Fruit fly (Drosophila melanogaster): ENCODE measurements around the gene Sfp96F.
A peak's percentile ranks its signal among the peaks of the same experiment; 100 is the strongest.

The Sfp96F gene

dm6 chr3R:25876639-25877038 lies 46.6 kb upstream of the Sfp96F start:
- TF ChIP-seq sens (GFP tag) (peak; percentile 14), en (GFP tag; optimal IDR thresholded peaks at IDR 0.05) (no peak), CG2116 (GFP tag; optimal IDR thresholded peaks at IDR 0.05) (no peak), CTCF (GFP tag; optimal IDR thresholded peaks at IDR 0.05) (peak; percentile 86), CG8359 (GFP tag; optimal IDR thresholded peaks at IDR 0.05; ENCODE audit: borderline replicate concordance) (no peak)

dm6 chr3R:25870389-25870788 lies 40.4 kb upstream of the Sfp96F start:
- TF ChIP-seq fd3F (GFP tag; optimal IDR thresholded peaks at IDR 0.05): peak; percentile 37
- TF ChIP-seq BtbVII (GFP tag; optimal IDR thresholded peaks at IDR 0.05): peak; percentile 28
- TF ChIP-seq CG43689 (GFP tag; IDR thresholded peaks at IDR 0.05): no peak
- TF ChIP-seq CG12391 (tag; optimal IDR thresholded peaks at IDR 0.05): no peak
- no peak for TF ChIP-seq ken (GFP tag; IDR thresholded peaks at IDR 0.05)
- TF ChIP-seq pho (GFP tag; optimal IDR thresholded peaks at IDR 0.05): peak; percentile 2
- TF ChIP-seq usp (GFP tag; optimal IDR thresholded peaks at IDR 0.05): no peak
- no peak for TF ChIP-seq sna (GFP tag; IDR thresholded peaks at IDR 0.05; ENCODE audit: partially characterized antibody)
- TF ChIP-seq CG6765 (GFP tag; optimal IDR thresholded peaks at IDR 0.05): peak; percentile 51
- peak; percentile 56 for TF ChIP-seq CG18599 (GFP tag; optimal IDR thresholded peaks at IDR 0.05)
- TF ChIP-seq Fer2 (tag; optimal IDR thresholded peaks at IDR 0.05): peak; percentile 23
- TF ChIP-seq CG14050 (GFP tag; IDR thresholded peaks at IDR 0.05): no peak
- TF ChIP-seq CG16815 (GFP tag; optimal IDR thresholded peaks at IDR 0.05): no peak
- no peak for TF ChIP-seq CG14710 (tag; optimal IDR thresholded peaks at IDR 0.05)
- TF ChIP-seq CG8924 (tag; optimal IDR thresholded peaks at IDR 0.05): no peak
- no peak for TF ChIP-seq CG17612 (GFP tag; IDR thresholded peaks at IDR 0.05)
- TF ChIP-seq lab (GFP tag; optimal IDR thresholded peaks at IDR 0.05): peak; percentile 68
- no peak for TF ChIP-seq CrebB (tag; optimal IDR thresholded peaks at IDR 0.05)
- TF ChIP-seq CG10979 (tag; optimal IDR thresholded peaks at IDR 0.05): no peak
- peak; percentile 67 for TF ChIP-seq CG15514 (GFP tag; optimal IDR thresholded peaks at IDR 0.05)
- TF ChIP-seq bab2 (GFP tag; optimal IDR thresholded peaks at IDR 0.05): no peak
- no peak for TF ChIP-seq lbe (GFP tag; optimal IDR thresholded peaks at IDR 0.05)
- no peak for TF ChIP-seq CG18619 (GFP tag; optimal IDR thresholded peaks at IDR 0.05)
- TF ChIP-seq Usf (GFP tag; optimal IDR thresholded peaks at IDR 0.05): no peak
- TF ChIP-seq vfl (GFP tag; optimal IDR thresholded peaks at IDR 0.05): no peak
- no peak for TF ChIP-seq jigr1 (GFP tag; IDR thresholded peaks at IDR 0.05)
- no peak for TF ChIP-seq HLH4C (GFP tag; IDR thresholded peaks at IDR 0.05; ENCODE audit: partially characterized antibody)
- no peak for TF ChIP-seq CG12219 (GFP tag; optimal IDR thresholded peaks at IDR 0.05)
- peak; percentile 32 for TF ChIP-seq CG13296 (GFP tag; optimal IDR thresholded peaks at IDR 0.05)
- TF ChIP-seq CG2116 (GFP tag; optimal IDR thresholded peaks at IDR 0.05): no peak
- TF ChIP-seq Atf6 (GFP tag; IDR thresholded peaks at IDR 0.05): peak; percentile 60; the same call in 1 of the 2 replicates
- peak; percentile 16 for TF ChIP-seq schlank (tag; optimal IDR thresholded peaks at IDR 0.05)
- TF ChIP-seq CG6813 (GFP tag; optimal IDR thresholded peaks at IDR 0.05): peak; percentile 10
- TF ChIP-seq dysf (GFP tag; IDR thresholded peaks at IDR 0.05): no peak
- TF ChIP-seq CG3847 (GFP tag; IDR thresholded peaks at IDR 0.05): no peak
- no peak for TF ChIP-seq Xbp1 (GFP tag; optimal IDR thresholded peaks at IDR 0.05)
- TF ChIP-seq Hmr (GFP tag; optimal IDR thresholded peaks at IDR 0.05): peak; percentile 75
- TF ChIP-seq CG16779 (GFP tag; IDR thresholded peaks at IDR 0.05): no peak
- TF ChIP-seq CG2120 (GFP tag; optimal IDR thresholded peaks at IDR 0.05): peak; percentile 31
- no peak for TF ChIP-seq Sry-δ (GFP tag; optimal IDR thresholded peaks at IDR 0.05)
- TF ChIP-seq ssp (GFP tag; IDR thresholded peaks at IDR 0.05): no peak
- TF ChIP-seq Xrp1 (GFP tag; IDR thresholded peaks at IDR 0.05): no peak
- TF ChIP-seq ase (GFP tag; IDR thresholded peaks at IDR 0.05): no peak
- peak; percentile 51 for TF ChIP-seq CG3281 (GFP tag; optimal IDR thresholded peaks at IDR 0.05)
- TF ChIP-seq Meics (GFP tag; optimal IDR thresholded peaks at IDR 0.05): peak; percentile 51

All from whole organism, embryonic.